Fruit fly (Drosophila melanogaster) S2 (cell line): ENCODE data around the gene CG7182.

Experiments
- CG8478 ChIP-seq: fragments of >200 bp; optimal IDR thresholded peaks from 2 replicates; lab custom pipeline; 2018
- CTCF ChIP-seq, 2 experiments: fragments of >200 bp; optimal IDR thresholded peaks; 2 replicates each; lab custom pipeline; 2018

CG7182 gene

DNA sequence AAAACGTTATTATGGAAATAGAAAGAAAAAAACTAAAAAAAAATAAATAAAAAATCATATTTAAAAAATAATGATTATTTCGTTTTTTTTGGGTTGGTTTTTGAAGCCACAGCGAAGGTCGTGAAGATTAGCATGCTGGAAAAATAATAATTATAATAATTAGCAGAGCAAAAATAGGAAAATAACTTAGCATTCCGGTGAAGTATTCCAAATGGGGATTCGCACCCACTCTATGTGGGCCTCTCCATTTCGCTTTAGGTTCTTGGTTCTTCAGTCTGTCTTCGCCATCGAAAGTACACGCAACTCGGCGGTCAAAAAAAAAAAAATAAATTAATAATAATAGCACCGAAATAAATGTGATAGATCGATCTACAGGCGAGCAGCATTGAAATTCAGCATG, 17.9 kb downstream of the CG7182 start, which contains the start of gene CG34462:
Gene CG34462 (plus strand): TSS at position 301 of the 400 bp plus-strand sequence.
- TF ChIP-seq CTCF (optimal IDR thresholded peaks at IDR 0.05; lab: Kevin White, UChicago) (no peak), CG8478 (no peak)

DNA sequence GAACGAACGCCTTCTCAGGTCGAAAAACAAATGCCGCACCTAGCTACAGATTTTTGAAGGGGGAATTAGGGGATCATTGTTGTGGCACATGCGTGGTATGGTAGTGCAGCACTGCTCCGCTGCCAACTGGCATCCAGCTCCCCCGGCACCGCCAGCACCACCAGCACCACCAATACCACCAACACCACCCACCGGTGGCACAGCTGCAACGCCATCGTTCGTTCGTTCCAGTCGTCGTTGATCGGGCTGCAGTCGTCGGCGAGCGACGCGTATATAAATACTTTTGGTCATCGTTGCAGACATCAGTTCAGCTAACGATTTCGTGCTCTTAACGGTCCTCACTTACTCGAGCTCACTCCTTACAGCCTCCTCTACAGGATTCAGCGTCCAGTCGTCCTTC, 20.6 kb downstream of the CG7182 start, which contains the start of gene CG34461:
Gene CG34461 (plus strand): TSS at position 301 of the 400 bp plus-strand sequence.
- no peak for TF ChIP-seq CTCF (optimal IDR thresholded peaks at IDR 0.05; lab: Kevin White, UChicago)
- TF ChIP-seq CG8478: no peak

DNA sequence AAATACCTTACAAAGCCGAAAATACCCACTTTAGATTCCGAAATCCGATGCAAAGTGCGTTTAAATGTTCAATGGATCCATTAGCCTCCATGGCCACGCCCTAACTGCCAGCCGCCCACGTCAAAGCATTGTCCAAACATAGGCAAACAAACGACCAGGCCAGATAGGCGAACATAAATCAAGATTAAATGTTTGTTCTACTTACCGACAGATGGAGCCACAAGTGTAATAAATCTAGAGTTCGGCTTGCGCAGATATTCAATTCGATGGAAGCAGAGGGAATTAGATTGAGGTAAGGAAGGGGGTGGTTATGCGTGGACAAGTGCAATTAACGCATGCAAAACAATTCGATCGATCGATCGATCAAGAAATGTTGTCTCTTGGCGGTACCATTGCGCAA, 22.4 kb downstream of the CG7182 start:
- TF ChIP-seq CTCF (optimal IDR thresholded peaks at IDR 0.05; lab: Kevin White, UChicago): peak; percentile 69 to 78
- TF ChIP-seq CG8478: no peak

DNA sequence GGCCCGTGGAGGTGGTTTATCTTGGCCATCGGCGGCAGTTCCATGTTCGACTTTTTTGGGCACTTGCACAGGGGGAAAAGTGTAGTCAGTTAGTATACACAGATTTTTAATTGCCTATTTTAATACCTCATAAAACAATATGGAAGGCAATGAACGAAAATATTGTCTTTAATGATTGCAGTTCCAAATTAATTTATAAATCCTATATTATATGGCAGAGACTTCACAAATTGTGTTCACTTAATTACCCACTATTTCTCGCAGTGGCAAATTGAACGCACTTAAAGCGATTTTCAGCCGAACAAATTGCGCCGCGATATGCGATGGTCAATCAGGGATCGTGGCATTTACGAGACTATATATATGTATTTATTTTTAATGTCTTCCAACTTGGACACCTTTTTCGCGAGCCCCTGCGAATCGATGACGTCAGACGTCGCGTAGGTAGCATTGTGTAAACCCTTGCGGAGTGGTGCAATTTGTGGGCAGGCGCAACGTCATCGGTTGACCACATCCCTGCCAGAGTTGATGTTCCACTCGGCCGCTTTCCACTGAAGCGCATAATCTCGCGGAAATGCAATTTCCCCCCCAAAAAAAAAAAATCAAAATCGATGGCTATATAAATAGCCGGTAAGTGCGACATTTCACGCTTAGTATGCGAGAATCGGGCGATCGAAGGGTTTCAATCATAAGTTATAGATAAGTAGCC, 25.9 kb downstream of the CG7182 start, which contains the start of gene CG13670:
Gene CG13670 (plus strand): TSS at position 659 of the 709 bp plus-strand sequence.
- TF ChIP-seq CG8478: no peak
- no peak for TF ChIP-seq CTCF (optimal IDR thresholded peaks at IDR 0.05; lab: Kevin White, UChicago)

DNA sequence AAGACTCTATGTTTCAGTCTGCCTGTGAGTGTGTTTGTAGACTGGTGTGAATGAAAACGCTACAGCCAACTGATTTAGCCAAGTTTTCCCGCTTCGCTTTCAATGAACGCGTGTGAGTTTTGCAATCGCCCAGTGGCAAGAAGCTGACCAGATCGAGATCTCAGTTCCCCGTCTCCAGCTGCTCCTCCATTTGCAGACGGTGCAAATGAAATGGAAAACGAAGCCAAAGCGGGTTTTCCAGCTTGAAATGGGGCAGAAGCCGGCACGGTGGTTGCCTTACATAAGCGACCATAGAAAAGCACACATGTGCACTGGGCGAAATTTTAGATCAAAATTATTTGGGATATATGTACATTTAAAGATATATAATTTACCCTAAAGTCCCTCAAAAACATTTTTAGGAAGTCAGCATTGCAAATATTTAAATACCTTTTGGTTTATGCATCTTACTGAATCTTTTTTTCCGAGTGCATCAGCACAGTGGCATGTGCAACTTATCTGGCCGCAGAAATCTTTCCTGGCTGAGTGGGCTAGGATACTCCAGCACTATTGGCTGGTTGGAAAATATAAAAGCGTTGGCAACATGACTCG, 27.2 kb downstream of the CG7182 start, which contains the start of gene CG43059:
Gene CG43059 (minus strand): TSS at position 51 of the 591 bp plus-strand sequence.
- no peak for TF ChIP-seq CTCF (optimal IDR thresholded peaks at IDR 0.05; lab: Kevin White, UChicago)
- TF ChIP-seq CG8478: no peak

DNA sequence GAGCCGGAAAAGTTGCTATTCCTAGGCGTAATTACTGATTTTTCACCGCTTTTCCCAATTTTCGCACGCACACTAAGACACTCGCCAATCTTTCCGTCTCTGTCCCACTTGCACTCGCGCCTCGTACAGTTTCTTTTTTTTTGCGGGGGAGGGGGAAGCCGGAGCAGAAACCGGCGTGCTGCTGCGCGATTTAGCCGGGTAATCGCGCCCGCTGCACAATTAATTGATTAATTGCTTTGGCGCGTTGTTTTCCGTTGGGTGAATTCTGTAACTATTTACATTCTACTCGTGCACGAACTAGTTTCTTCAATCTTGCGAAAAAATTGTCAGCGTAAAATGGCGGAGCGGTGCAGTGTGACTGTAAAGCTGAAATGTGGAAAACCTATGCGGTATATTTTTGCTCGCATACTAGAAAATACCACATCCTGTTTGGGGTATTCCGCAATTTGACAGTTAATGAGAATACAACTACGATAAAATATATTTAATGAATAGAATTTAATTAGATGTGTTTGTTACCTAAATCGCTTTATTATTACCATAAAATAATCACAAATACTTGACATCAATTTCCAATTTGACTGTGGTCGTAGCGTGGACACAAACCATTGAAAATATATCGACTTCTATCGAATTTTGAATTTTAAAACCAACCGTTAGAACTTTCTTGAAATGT, 30.9 kb downstream of the CG7182 start, which contains the start of gene Cpsf6:
Gene Cpsf6 (minus strand): TSS at position 362 of the 676 bp plus-strand sequence.
- TF ChIP-seq CG8478: no peak

DNA sequence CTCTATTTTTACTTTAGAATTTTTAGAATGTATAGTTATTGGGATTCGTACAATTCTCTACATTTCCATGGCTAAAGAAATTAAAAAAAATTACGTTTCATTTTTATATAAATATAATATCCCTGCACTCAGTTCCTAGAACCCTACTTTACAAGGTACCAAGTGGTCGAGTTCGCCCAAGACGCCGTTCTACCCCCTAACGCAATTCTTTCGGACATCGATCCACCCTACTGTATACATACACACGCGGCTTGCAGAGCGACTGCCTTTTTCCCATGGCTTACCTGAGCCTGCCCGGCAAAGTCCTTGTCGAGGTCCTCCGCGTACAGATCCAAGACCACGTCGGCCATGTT, 31.4 kb downstream of the CG7182 start:
- TF ChIP-seq CTCF (optimal IDR thresholded peaks at IDR 0.05; lab: Kevin White, UChicago) (no peak), CG8478 (no peak)

DNA sequence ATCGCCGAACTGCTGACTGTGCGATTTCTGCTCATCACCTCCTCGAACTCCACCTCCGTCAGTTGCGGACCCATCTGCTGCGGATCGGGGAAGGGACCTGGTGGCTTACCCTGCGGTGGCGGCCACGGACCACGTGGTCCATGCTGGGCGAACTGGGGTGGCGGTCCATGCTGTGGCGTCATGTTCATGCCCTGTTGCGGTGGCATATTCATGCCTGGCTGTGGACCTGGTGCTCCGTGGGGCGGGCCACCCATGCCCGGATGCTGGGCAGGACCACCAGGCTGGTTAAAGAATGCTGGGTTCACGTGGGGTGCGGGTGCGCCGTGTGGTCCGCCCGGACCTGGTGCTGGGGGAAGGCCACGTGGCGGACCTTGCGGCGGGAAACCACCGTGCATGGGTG, 33.9 kb downstream of the CG7182 start:
- TF ChIP-seq CG8478 (no peak), CTCF (optimal IDR thresholded peaks at IDR 0.05; lab: Kevin White, UChicago) (no peak)

DNA sequence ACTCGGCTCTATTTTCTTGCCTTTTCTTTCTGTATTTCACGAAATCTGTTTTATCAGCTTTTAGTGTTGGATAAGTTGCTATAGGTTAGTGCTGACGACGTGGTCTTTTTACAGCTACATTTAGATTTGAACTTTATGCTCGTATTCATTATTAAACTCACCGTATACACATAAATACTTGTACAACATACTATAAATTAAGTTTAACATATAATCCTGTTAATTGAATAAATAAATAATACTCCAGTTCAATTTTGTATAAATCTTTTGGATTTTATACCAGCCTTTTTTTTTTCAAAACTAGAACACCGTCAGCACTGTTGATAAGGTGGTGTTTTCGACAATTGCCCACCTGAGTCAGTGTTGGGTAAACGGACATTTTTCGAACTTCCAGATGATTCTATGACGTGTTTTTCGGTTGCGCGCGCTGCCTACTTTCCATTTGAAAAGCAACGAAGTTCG, 37.3 kb downstream of the CG7182 start, which contains the start of gene BI-1:
Gene BI-1 (minus strand): TSS at position 51 of the 462 bp plus-strand sequence.
- no peak for TF ChIP-seq CTCF (optimal IDR thresholded peaks at IDR 0.05; lab: Kevin White, UChicago)
- TF ChIP-seq CG8478: no peak

DNA sequence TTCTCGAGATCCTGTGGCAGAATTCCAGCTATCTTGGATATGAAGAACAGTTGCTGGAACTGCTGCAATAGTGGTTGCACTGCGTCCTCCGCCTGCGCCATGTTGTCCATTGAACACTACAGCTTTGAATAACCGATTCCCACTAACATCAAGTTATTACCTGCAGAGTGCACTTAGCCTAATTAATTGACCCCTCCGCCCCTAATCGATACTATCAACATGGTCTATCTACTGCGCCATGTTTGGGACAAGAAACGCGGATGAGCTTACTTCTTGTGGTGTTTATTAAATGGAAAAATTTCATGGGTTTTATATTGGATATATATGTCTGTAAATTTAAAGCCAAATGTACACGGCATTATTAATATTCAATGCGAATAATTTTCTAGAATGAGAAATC, 39.3 kb downstream of the CG7182 start, which contains the start of gene Gr66a:
Gene Gr66a (minus strand): TSS at position 101 of the 400 bp plus-strand sequence.
- no peak for TF ChIP-seq CG8478

DNA sequence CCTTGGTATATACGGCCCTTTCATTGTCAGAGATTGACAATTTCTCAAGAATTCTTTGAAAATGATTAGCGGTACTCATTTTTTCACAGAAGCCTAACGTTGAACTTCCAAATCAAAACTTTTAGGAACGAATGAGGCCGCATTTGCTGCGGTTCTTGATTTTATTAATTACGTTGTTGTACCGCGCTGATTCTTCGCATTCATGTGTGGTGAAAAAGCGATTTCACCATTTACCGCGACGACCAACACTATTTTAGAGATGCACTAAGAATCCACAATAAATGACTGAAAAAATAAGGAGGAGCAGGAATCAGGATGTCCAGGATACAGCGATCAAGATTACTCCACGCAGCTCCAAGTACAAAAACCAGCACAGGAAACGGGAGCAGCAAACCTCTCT, 42.3 kb downstream of the CG7182 start, which contains the start of the genes CG7194 and Sbp2:
Gene CG7194 (minus strand): TSS at position 148 of the 400 bp plus-strand sequence.
Gene Sbp2 (plus strand): TSS at position 246 of the 400 bp plus-strand sequence.
- no peak for TF ChIP-seq CTCF (optimal IDR thresholded peaks at IDR 0.05; lab: Kevin White, UChicago)
- TF ChIP-seq CG8478: no peak

DNA sequence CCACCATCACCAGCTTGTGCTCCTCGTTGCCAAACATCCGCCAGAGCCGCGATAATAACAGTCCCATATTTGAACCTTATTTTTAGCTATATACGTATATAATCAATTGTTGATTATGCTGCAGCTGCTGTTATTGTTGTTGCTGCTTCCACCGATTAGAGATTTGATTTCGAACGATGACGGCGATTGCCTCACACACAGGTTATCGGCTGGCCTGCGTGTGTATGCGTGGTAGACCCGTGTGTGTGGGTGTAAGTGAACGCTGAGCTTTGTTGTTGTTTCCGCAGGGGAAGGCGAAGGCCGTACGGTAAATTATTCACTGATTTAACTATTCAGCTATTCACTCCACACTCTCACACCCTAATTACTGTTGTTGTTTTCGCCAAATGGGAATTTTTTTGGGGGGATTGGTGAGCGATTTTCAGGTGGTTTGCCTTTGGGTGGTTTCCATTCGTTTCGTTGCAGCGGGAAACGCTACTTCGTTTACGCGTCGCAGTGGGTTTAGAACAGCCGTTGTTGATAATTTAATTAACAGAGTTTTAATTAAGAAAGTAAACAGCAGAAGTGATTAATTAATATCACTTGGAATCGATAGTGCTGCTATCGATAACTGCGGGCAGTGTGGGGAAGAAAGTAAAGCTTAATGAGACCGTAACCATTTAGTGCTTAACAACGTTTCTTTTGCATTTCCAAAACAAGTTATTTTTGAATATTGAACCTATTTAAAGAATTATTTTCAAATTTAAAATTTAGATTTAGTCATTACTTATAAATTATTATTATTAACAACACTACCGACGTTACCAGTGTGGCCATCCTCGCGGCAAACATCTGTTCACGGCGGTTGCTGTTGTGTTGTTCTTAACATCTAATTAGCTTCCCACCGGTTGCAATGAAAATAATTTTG, 46.7 kb downstream of the CG7182 start, which contains the start of the genes Arl5 and CG13671:
Gene Arl5 (minus strand): TSS at position 616 of the 907 bp plus-strand sequence.
Gene CG13671 (plus strand): TSS at position 841 of the 907 bp plus-strand sequence.
- TF ChIP-seq CG8478 (no peak), CTCF (optimal IDR thresholded peaks at IDR 0.05; lab: Kevin White, UChicago) (no peak)

DNA sequence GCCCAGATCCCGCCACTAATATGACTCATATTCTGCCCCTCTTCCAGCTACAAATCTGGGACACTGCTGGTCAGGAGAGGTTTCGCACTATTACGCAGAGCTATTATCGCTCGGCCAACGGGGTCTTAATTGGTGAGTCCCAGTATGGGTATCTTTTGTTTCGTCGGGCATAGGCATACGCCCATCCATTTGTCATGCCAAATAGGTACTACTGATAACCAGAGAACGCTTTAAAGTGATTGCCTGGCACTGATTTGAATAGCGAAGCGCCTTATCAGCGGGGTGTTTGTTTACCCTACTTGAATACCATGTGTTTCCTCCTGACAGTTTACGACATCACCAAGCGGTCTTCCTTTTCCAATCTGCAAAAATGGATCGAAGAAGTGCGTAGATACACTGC, 48.7 kb downstream of the CG7182 start:
- TF ChIP-seq CTCF (optimal IDR thresholded peaks at IDR 0.05; lab: Kevin White, UChicago) (no peak), CG8478 (no peak)

DNA sequence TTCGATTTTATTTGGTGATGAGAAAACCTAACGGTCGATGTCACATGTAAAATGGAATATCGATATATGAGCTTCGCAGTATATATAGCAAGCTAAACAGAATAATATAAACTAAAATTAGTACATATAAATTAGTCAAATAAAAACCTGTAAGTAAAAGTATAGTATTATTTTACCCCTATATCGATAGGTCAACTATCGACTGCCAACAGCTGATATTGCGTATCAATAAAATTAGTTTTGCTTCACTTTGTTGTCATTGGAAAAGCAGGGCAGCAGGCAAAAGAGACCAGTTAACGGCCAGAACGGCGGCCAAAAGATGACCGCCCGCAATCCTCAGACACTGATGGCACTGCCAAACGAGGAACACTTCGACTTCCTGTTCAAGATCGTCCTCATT, 49.2 kb downstream of the CG7182 start, which contains the start of gene Rab19:
Gene Rab19 (plus strand): TSS at position 78 of the 400 bp plus-strand sequence.
- TF ChIP-seq CG8478 (no peak), CTCF (optimal IDR thresholded peaks at IDR 0.05; lab: Kevin White, UChicago) (no peak)
